Worm (Caenorhabditis elegans): ENCODE measurements around the gene C53C7.3.

DNA sequence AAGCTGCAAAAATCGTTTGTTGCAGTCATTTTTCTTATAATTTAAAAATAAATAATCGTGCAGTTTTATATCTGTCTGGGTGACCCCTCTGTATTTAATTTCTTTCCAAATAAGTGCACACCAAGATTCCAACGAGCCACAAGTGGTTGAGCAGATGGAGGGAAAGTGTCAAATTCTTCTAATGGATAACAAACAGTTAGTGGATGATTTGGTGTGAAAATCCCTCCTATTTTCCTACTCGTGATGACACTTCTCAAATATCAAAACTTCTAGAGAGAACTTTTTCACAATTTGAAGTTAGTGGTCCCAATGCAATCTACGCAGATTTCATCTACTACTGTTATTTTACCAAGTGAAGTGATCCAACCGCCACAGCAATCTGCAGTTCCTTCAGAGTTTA lies 26.0 kb downstream of the C53C7.3 start, which contains the start of gene ceh-28:
- TF ChIP-seq mdl-1 (tag; optimal IDR thresholded peaks at IDR 0.05) = no peak
- no peak for TF ChIP-seq nhr-23 (tag; optimal IDR thresholded peaks at IDR 0.05)
